Fruit fly (Drosophila melanogaster): ENCODE data around the gene CG1792.

Gene CG1792

DNA sequence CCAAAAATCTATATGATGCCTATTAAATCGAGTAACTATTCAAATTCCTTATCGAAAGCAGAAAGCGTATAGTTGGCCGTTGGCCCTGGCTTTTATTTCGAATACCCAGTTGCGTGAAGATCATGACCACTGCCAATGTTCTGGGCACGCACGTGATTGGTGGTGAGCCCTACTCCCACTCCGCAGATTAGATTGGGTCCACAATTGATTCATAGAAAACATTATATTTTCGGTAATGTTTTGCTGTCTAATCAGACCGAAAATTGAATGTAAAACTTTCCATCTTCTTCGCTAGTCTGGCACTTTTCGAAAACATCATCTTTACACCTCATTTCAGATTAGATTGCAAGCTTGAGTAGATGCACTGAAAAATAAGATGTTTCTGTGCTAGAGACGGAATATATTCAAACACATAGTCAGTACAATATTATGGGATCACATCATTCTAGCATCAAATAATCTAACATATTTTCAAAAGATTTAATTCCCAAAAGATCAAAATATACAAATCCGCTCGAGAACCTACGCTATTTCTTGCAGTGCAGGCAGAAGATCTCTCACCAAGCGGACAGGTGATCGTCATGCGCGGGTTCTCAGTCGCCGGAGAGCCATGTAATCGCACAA lies 23.7 kb upstream of the CG1792 start, which contains the start of gene CG1774 (continued):
- peak; percentile 63 for TF ChIP-seq maf-S (GFP tag; optimal IDR thresholded peaks at IDR 0.05)
- TF ChIP-seq CG1233 (GFP tag; optimal IDR thresholded peaks at IDR 0.05), result peak; percentile 72
- peak; percentile 55 for TF ChIP-seq Deaf1 (tag; optimal IDR thresholded peaks at IDR 0.05)
- no peak for TF ChIP-seq CG15479 (GFP tag; optimal IDR thresholded peaks at IDR 0.05)
- TF ChIP-seq CG6791 (GFP tag; IDR thresholded peaks at IDR 0.05; ENCODE audit: partially characterized antibody), result no peak
- peak; percentile 88 for TF ChIP-seq ERR (GFP tag; optimal IDR thresholded peaks at IDR 0.05)
- no peak for TF ChIP-seq crol (GFP tag; IDR thresholded peaks at IDR 0.05)
- TF ChIP-seq odd (GFP tag; optimal IDR thresholded peaks at IDR 0.05), result peak; percentile 40
- peak; percentile 38; the same call in 1 of the 2 replicates for TF ChIP-seq ssp (GFP tag; IDR thresholded peaks at IDR 0.05)
- peak; percentile 55 for TF ChIP-seq CG3163 (GFP tag; optimal IDR thresholded peaks at IDR 0.05)
- peak; percentile 67 for TF ChIP-seq phol (tag; optimal IDR thresholded peaks at IDR 0.05)
- TF ChIP-seq nerfin-1 (tag; optimal IDR thresholded peaks at IDR 0.05), result no peak
- TF ChIP-seq cato (GFP tag; optimal IDR thresholded peaks at IDR 0.05; ENCODE audit: borderline replicate concordance), result peak; percentile 17
- TF ChIP-seq CG10979 (tag; optimal IDR thresholded peaks at IDR 0.05), result peak; percentile 65
- TF ChIP-seq Dek (tag; optimal IDR thresholded peaks at IDR 0.05), result peak; percentile 74
- TF ChIP-seq CG13296 (GFP tag; optimal IDR thresholded peaks at IDR 0.05), result peak; percentile 77
- TF ChIP-seq sna (GFP tag; IDR thresholded peaks at IDR 0.05; ENCODE audit: partially characterized antibody), result no peak
- peak; percentile 61; the same call in 1 of the 2 replicates for TF ChIP-seq CG11085 (GFP tag; IDR thresholded peaks at IDR 0.05)
- no peak for TF ChIP-seq CG2129 (GFP tag; IDR thresholded peaks at IDR 0.05; ENCODE audit: partially characterized antibody)
- no peak for TF ChIP-seq fru (optimal IDR thresholded peaks at IDR 0.05)
- peak; percentile 56; the same call in 1 of the 3 replicates for TF ChIP-seq CG2889 (GFP tag; IDR thresholded peaks at IDR 0.05)
- TF ChIP-seq gt (GFP tag; IDR thresholded peaks at IDR 0.05), result no peak
- TF ChIP-seq Hsf (GFP tag; optimal IDR thresholded peaks at IDR 0.05), result peak; percentile 81
- peak; percentile 45 for TF ChIP-seq pb (GFP tag; optimal IDR thresholded peaks at IDR 0.05)
- TF ChIP-seq Mad (GFP tag; optimal IDR thresholded peaks at IDR 0.05), result peak; percentile 45
- TF ChIP-seq schlank (tag; optimal IDR thresholded peaks at IDR 0.05), result peak; percentile 78
- TF ChIP-seq Spps (tag; optimal IDR thresholded peaks at IDR 0.05), result peak; percentile 20
- TF ChIP-seq CkIIα-i1 (GFP tag; IDR thresholded peaks at IDR 0.05), result no peak
- TF ChIP-seq CG9876 (GFP tag; optimal IDR thresholded peaks at IDR 0.05), result peak; percentile 71
- TF ChIP-seq CG17385 (GFP tag; optimal IDR thresholded peaks at IDR 0.05), result peak; percentile 74
- no peak for TF ChIP-seq Opbp (GFP tag; IDR thresholded peaks at IDR 0.05; ENCODE audit: partially characterized antibody)
- TF ChIP-seq CG17568 (GFP tag; optimal IDR thresholded peaks at IDR 0.05), result peak; percentile 59
- TF ChIP-seq CG13624 (GFP tag; optimal IDR thresholded peaks at IDR 0.05), result peak; percentile 91
- peak; percentile 43 for TF ChIP-seq CG8281 (tag; optimal IDR thresholded peaks at IDR 0.05)
- peak; percentile 60; the same call in 1 of the 2 replicates for TF ChIP-seq esg (GFP tag; conservative IDR thresholded peaks at IDR 0.05)
- TF ChIP-seq oc (tag; optimal IDR thresholded peaks at IDR 0.05), result no peak
- TF ChIP-seq gce (GFP tag; IDR thresholded peaks at IDR 0.05), result no peak
- TF ChIP-seq Hmx (GFP tag; optimal IDR thresholded peaks at IDR 0.05), result peak; percentile 34
- peak; percentile 52; the same call in 1 of the 3 replicates for TF ChIP-seq ci (GFP tag; IDR thresholded peaks at IDR 0.05)
- no peak for TF ChIP-seq CG4617 (GFP tag; optimal IDR thresholded peaks at IDR 0.05; ENCODE audit: borderline replicate concordance)
- no peak for TF ChIP-seq CG14860 (GFP tag; IDR thresholded peaks at IDR 0.05; ENCODE audit: partially characterized antibody)
- TF ChIP-seq ken (GFP tag; IDR thresholded peaks at IDR 0.05), result 0 out of 3 replicates have a peak, but pooled peaks have one; percentile 36
- no peak for TF ChIP-seq dati (GFP tag; IDR thresholded peaks at IDR 0.05)
- peak; percentile 90 for TF ChIP-seq caup (GFP tag; optimal IDR thresholded peaks at IDR 0.05; ENCODE audit: severe bottlenecking)
- peak; percentile 67 for TF ChIP-seq dm (GFP tag; optimal IDR thresholded peaks at IDR 0.05)
- peak; percentile 55 for TF ChIP-seq CG10147 (GFP tag; optimal IDR thresholded peaks at IDR 0.05)
- TF ChIP-seq Hey (tag; optimal IDR thresholded peaks at IDR 0.05), result no peak
- TF ChIP-seq BtbVII (GFP tag; optimal IDR thresholded peaks at IDR 0.05), result peak; percentile 80
- no peak for TF ChIP-seq sr (GFP tag; IDR thresholded peaks at IDR 0.05)

Data from whole organism, embryonic.